Fruit fly (Drosophila melanogaster): Measurements from ENCODE around the gene CG33500.

DNA sequence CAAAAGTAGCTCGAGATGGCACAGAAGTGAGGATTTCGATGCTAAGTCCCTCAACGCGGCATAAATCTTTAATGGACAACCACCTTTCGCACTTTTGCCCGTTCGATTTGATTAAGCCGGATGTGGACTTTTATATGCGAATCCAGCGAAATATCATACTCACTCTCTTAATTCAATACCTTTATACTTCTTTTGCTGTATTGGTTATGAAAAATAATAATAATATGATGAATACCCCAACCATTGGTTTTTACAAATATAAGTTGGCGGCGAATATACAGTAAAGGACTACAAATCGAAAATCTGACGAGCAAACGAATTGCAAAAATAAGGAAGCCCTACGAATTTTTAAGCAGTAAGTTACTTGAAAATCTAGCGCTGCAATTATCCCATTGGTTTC, 35.4 kb upstream of the CG33500 start, which contains the start of gene Vha16-3:
- TF ChIP-seq abd-A (tag; optimal IDR thresholded peaks at IDR 0.05), result no peak
- TF ChIP-seq CG3995 (GFP tag; optimal IDR thresholded peaks at IDR 0.05), result no peak
- no peak for TF ChIP-seq MESR4 (GFP tag; optimal IDR thresholded peaks at IDR 0.05)
- TF ChIP-seq pb (GFP tag; optimal IDR thresholded peaks at IDR 0.05), result no peak
- no peak for TF ChIP-seq Fer3 (tag; optimal IDR thresholded peaks at IDR 0.05)
- no peak for TF ChIP-seq CG1832 (GFP tag; optimal IDR thresholded peaks at IDR 0.05)
- TF ChIP-seq BtbVII (GFP tag; optimal IDR thresholded peaks at IDR 0.05), result no peak
- TF ChIP-seq Lhr (GFP tag; optimal IDR thresholded peaks at IDR 0.05), result no peak

Measured in whole organism, embryonic.